Worm (Caenorhabditis elegans) whole organism, young adult: ENCODE measurements around the gene peli-1.
A peak's percentile ranks its signal among the peaks of the same experiment; 100 is the strongest.

Experiments
- B0035.1 ChIP-seq: sonication (generic microtip); optimal IDR thresholded peaks from 2 replicates; lab custom pipeline; 2016; ENCODE audit warnings: missing genetic modification characterization, mild to moderate bottlenecking, missing compliant biosample characterization, missing genotype, missing genetic modification reagents
- B0261.1 ChIP-seq: sonication (generic microtip); optimal IDR thresholded peaks from 2 replicates; lab custom pipeline; 2016; ENCODE audit warnings: mild to moderate bottlenecking, missing genetic modification characterization, moderate library complexity, missing compliant biosample characterization
- B0336.3 ChIP-seq: fragments of 200-800 bp; sonication (Bioruptor generic); IDR thresholded peaks from 2 replicates; pipeline ENCODE4 v1.3.6; 2022; ENCODE audit warnings: missing genetic modification characterization, missing compliant biosample characterization
- D2030.7 ChIP-seq: fragments of 200-800 bp; sonication (Bioruptor generic); IDR thresholded peaks from 2 replicates; pipeline ENCODE4 v1.3.6; 2022; ENCODE audit warnings: missing genetic modification reagents, missing genetic modification characterization, missing compliant biosample characterization
- F10E7.11 ChIP-seq: sonication (generic microtip); optimal IDR thresholded peaks from 2 replicates; lab custom pipeline; 2017; ENCODE audit warnings: mild to moderate bottlenecking, missing genetic modification characterization, moderate library complexity, missing compliant biosample characterization
- F49E8.2 ChIP-seq: sonication (generic microtip); optimal IDR thresholded peaks from 3 replicates; lab custom pipeline; 2017; ENCODE audit warnings: missing genetic modification characterization, mild to moderate bottlenecking, missing compliant biosample characterization, antibody characterized with exemption, moderate library complexity; ENCODE audit not compliant: insufficient read depth
- F52B5.7 ChIP-seq: sonication (generic microtip); optimal IDR thresholded peaks from 2 replicates; lab custom pipeline; 2016; ENCODE audit warnings: mild to moderate bottlenecking, missing genetic modification characterization, missing compliant biosample characterization
- F55B11.4 ChIP-seq: sonication (generic microtip); optimal IDR thresholded peaks from 2 replicates; lab custom pipeline; 2016; ENCODE audit warnings: missing compliant biosample characterization, missing genetic modification characterization, borderline replicate concordance; ENCODE audit not compliant: insufficient read depth
- F57A8.1 ChIP-seq: fragments of 200-800 bp; sonication (Bioruptor generic); optimal IDR thresholded peaks from 2 replicates; lab custom pipeline; 2018; ENCODE audit warnings: mild to moderate bottlenecking, missing genetic modification characterization, moderate library complexity, missing compliant biosample characterization
- K12H6.12 ChIP-seq: fragments of 200-800 bp; sonication (Bioruptor generic); optimal IDR thresholded peaks from 2 replicates; lab custom pipeline; 2018; ENCODE audit warnings: mild to moderate bottlenecking, missing genetic modification characterization, missing compliant biosample characterization
- T07F8.4 ChIP-seq: sonication (generic microtip); optimal IDR thresholded peaks from 2 replicates; lab custom pipeline; 2016; ENCODE audit warnings: mild to moderate bottlenecking, missing genetic modification characterization, moderate library complexity, missing compliant biosample characterization
- T26A5.8 ChIP-seq: sonication (generic microtip); optimal IDR thresholded peaks from 2 replicates; lab custom pipeline; 2016; ENCODE audit warnings: missing genetic modification characterization, missing compliant biosample characterization
- Y56A3A.18 ChIP-seq: fragments of 200-800 bp; sonication (Bioruptor generic); IDR thresholded peaks from 2 replicates; pipeline ENCODE4 v1.3.6; 2022; ENCODE audit warnings: missing genetic modification reagents, missing genetic modification characterization, missing compliant biosample characterization
- Y79H2A.3 ChIP-seq: fragments of 200-800 bp; sonication (Bioruptor generic); conservative IDR thresholded peaks from 2 replicates; pipeline ENCODE4 v1.3.6; 2022; ENCODE audit warnings: missing genetic modification reagents, missing genetic modification characterization, missing compliant biosample characterization
- attf-5 ChIP-seq: fragments of 200-800 bp; sonication (Bioruptor generic); optimal IDR thresholded peaks from 2 replicates; lab custom pipeline; 2018; ENCODE audit warnings: mild to moderate bottlenecking, missing genetic modification characterization, missing compliant biosample characterization
- bed-1 ChIP-seq: fragments of 200-800 bp; sonication (Bioruptor generic); IDR thresholded peaks from 2 replicates; pipeline ENCODE4 v1.3.6; 2022; ENCODE audit warnings: missing genetic modification reagents, missing genetic modification characterization, missing compliant biosample characterization
- bed-2 ChIP-seq: fragments of 200-800 bp; sonication (Bioruptor generic); IDR thresholded peaks from 2 replicates; pipeline ENCODE4 v1.3.6; 2022; ENCODE audit warnings: missing genetic modification reagents, missing genetic modification characterization, missing compliant biosample characterization
- cebp-1 ChIP-seq, 2 experiments: fragments of 200-800 bp in 1 of 2; sonication (Bioruptor generic) in 1 of 2; sonication (generic microtip) in 1 of 2; IDR thresholded peaks in 1 of 2; optimal IDR thresholded peaks in 1 of 2; 2 replicates each; pipeline versions ENCODE4 v1.3.6 to Lab custom; 2017 to 2022; ENCODE audit warnings: missing compliant biosample characterization in 2 of 2, missing genetic modification characterization in 2 of 2, mild to moderate bottlenecking in 1 of 2, missing genetic modification reagents in 1 of 2, moderate library complexity in 1 of 2
- ceh-100 ChIP-seq: fragments of 200-800 bp; sonication (Bioruptor generic); IDR thresholded peaks from 2 replicates; pipeline ENCODE4 v1.3.6; 2022; ENCODE audit warnings: missing genetic modification reagents, missing genetic modification characterization, missing compliant biosample characterization
- ceh-79 ChIP-seq: sonication (generic microtip); optimal IDR thresholded peaks from 2 replicates; lab custom pipeline; 2017; ENCODE audit warnings: mild to moderate bottlenecking, missing genetic modification characterization, missing compliant biosample characterization
- ceh-91 ChIP-seq: fragments of 200-800 bp; sonication (Bioruptor generic); IDR thresholded peaks from 2 replicates; pipeline ENCODE4 v1.3.6; 2022; ENCODE audit warnings: missing genetic modification reagents, missing genetic modification characterization, missing compliant biosample characterization
- chd-7 ChIP-seq: sonication (generic microtip); optimal IDR thresholded peaks from 2 replicates; lab custom pipeline; 2016; ENCODE audit warnings: mild to moderate bottlenecking, missing genetic modification characterization, moderate library complexity, missing compliant biosample characterization
- die-1 ChIP-seq: sonication (generic microtip); optimal IDR thresholded peaks from 2 replicates; lab custom pipeline; 2016; ENCODE audit warnings: missing genotype, mild to moderate bottlenecking, missing genetic modification characterization, missing compliant biosample characterization
- dox-1 ChIP-seq: fragments of 200-800 bp; sonication (Bioruptor generic); IDR thresholded peaks from 2 replicates; pipeline ENCODE4 v1.3.6; 2022; ENCODE audit warnings: missing genetic modification reagents, missing genetic modification characterization, missing compliant biosample characterization
- dpl-1 ChIP-seq: fragments of 150-350 bp; optimal IDR thresholded peaks from 2 replicates; lab custom pipeline; 2014; ENCODE audit warnings: missing biosample characterization, missing genetic modification reagents, missing genetic modification characterization
- efl-1 ChIP-seq: fragments of 150-350 bp; optimal IDR thresholded peaks from 2 replicates; lab custom pipeline; 2014; ENCODE audit warnings: missing biosample characterization, missing genetic modification reagents, missing genetic modification characterization
- egl-18 ChIP-seq: fragments of 200-800 bp; sonication (Bioruptor generic); IDR thresholded peaks from 2 replicates; pipeline ENCODE4 v1.3.6; 2022; ENCODE audit warnings: missing genetic modification reagents, missing genetic modification characterization, missing compliant biosample characterization
- egrh-3 ChIP-seq: fragments of 200-800 bp; sonication (Bioruptor generic); IDR thresholded peaks from 2 replicates; pipeline ENCODE4 v1.3.6; 2022; ENCODE audit warnings: missing genetic modification reagents, missing genetic modification characterization, missing compliant biosample characterization
- ekl-4 ChIP-seq: fragments of 200-800 bp; sonication (Bioruptor generic); IDR thresholded peaks from 2 replicates; pipeline ENCODE4 v1.3.6; 2022; ENCODE audit warnings: missing genetic modification reagents, missing genetic modification characterization, missing compliant biosample characterization
- ets-4 ChIP-seq: fragments of 200-800 bp; sonication (Bioruptor generic); optimal IDR thresholded peaks from 2 replicates; lab custom pipeline; 2018; ENCODE audit warnings: mild to moderate bottlenecking, missing genetic modification characterization, missing compliant biosample characterization
- hlh-12 ChIP-seq: sonication (generic microtip); optimal IDR thresholded peaks from 2 replicates; lab custom pipeline; 2016; ENCODE audit warnings: missing genetic modification characterization, missing compliant biosample characterization
- hmg-20 ChIP-seq: fragments of 200-800 bp; sonication (Bioruptor generic); IDR thresholded peaks from 2 replicates; pipeline ENCODE4 v1.3.6; 2022; ENCODE audit warnings: missing genetic modification reagents, missing genetic modification characterization, missing compliant biosample characterization
- hsf-1 ChIP-seq: fragments of 200-800 bp; sonication (Bioruptor generic); IDR thresholded peaks from 2 replicates; pipeline ENCODE4 v1.3.6; 2022; ENCODE audit warnings: missing genetic modification reagents, missing genetic modification characterization, missing compliant biosample characterization
- madf-10 ChIP-seq: sonication (generic microtip); optimal IDR thresholded peaks from 2 replicates; lab custom pipeline; 2016; ENCODE audit warnings: mild to moderate bottlenecking, missing genetic modification characterization, missing compliant biosample characterization
- madf-3 ChIP-seq: fragments of 200-800 bp; sonication (Bioruptor generic); IDR thresholded peaks from 2 replicates; pipeline ENCODE4 v1.3.6; 2022; ENCODE audit warnings: missing genetic modification reagents, missing genetic modification characterization, missing compliant biosample characterization
- madf-6 ChIP-seq: fragments of 200-800 bp; sonication (Bioruptor generic); IDR thresholded peaks from 2 replicates; pipeline ENCODE4 v1.3.6; 2022; ENCODE audit warnings: missing genetic modification reagents, missing genetic modification characterization, missing compliant biosample characterization
- mcd-1 ChIP-seq: fragments of 200-800 bp; sonication (Bioruptor generic); IDR thresholded peaks from 2 replicates; pipeline ENCODE4 v1.3.6; 2022; ENCODE audit warnings: missing genetic modification reagents, missing genetic modification characterization, missing compliant biosample characterization
- nfyb-1 ChIP-seq: fragments of 200-800 bp; sonication (Bioruptor generic); IDR thresholded peaks from 2 replicates; pipeline ENCODE4 v1.3.6; 2022; ENCODE audit warnings: missing genetic modification reagents, missing genetic modification characterization, missing compliant biosample characterization
- nhr-179 ChIP-seq: sonication (generic microtip); optimal IDR thresholded peaks from 2 replicates; lab custom pipeline; 2016; ENCODE audit warnings: mild to moderate bottlenecking, missing genetic modification characterization, missing compliant biosample characterization
- pbrm-1 ChIP-seq: fragments of 200-800 bp; sonication (Bioruptor generic); IDR thresholded peaks from 2 replicates; pipeline ENCODE4 v1.3.6; 2022; ENCODE audit warnings: missing genetic modification reagents, missing genetic modification characterization, missing compliant biosample characterization
- pha-4 ChIP-seq: fragments of 150-350 bp; sonication (generic microtip); optimal IDR thresholded peaks from 2 replicates; lab custom pipeline; 2014; ENCODE audit warnings: missing biosample characterization, missing genetic modification reagents, missing genetic modification characterization
- rec-8 ChIP-seq, 2 experiments: sonication (generic microtip); optimal IDR thresholded peaks; 2 replicates each; lab custom pipeline; 2016; ENCODE audit warnings: mild to moderate bottlenecking in 2 of 2, missing genetic modification characterization in 2 of 2, missing genetic modification reagents in 2 of 2, missing genotype in 2 of 2, missing biosample characterization in 1 of 2, missing compliant biosample characterization in 1 of 2, moderate library complexity in 1 of 2
- snpc-1.1 ChIP-seq: sonication (generic microtip); optimal IDR thresholded peaks from 2 replicates; lab custom pipeline; 2017; ENCODE audit warnings: missing genetic modification characterization, mild to moderate bottlenecking, missing compliant biosample characterization, antibody characterized with exemption, moderate library complexity, missing genotype, missing genetic modification reagents; ENCODE audit not compliant: insufficient read depth
- unc-130 ChIP-seq: sonication (generic microtip); optimal IDR thresholded peaks from 2 replicates; lab custom pipeline; 2016; ENCODE audit warnings: missing genetic modification reagents, missing genetic modification characterization, missing compliant biosample characterization
- xnd-1 ChIP-seq: sonication (generic microtip); optimal IDR thresholded peaks from 2 replicates; lab custom pipeline; 2016; ENCODE audit warnings: missing genotype, missing genetic modification reagents, missing genetic modification characterization, missing compliant biosample characterization
- ztf-18 ChIP-seq: sonication (generic microtip); optimal IDR thresholded peaks from 2 replicates; lab custom pipeline; 2016; ENCODE audit warnings: missing genotype, mild to moderate bottlenecking, missing genetic modification characterization, missing compliant biosample characterization
- ztf-3 ChIP-seq: fragments of 200-800 bp; sonication (Bioruptor generic); optimal IDR thresholded peaks from 2 replicates; lab custom pipeline; 2018; ENCODE audit warnings: mild to moderate bottlenecking, missing genetic modification characterization, missing compliant biosample characterization

Gene peli-1

ce11 chrV:5717237-5717935 is 11.8 kb downstream of the peli-1 start, which contains the start of gene rga-3 (continued):
- peak; percentile 97 for TF ChIP-seq xnd-1 (tag; lab: Kevin White, UChicago)
- no peak for TF ChIP-seq F55B11.4 (tag; lab: Kevin White, UChicago)
- no peak for TF ChIP-seq F52B5.7 (tag; lab: Kevin White, UChicago)
- TF ChIP-seq ets-4 (GFP tag; lab: Kevin White, UChicago) = no peak
- no peak for TF ChIP-seq ceh-79
- TF ChIP-seq D2030.7 = peak; percentile 98
- no peak for TF ChIP-seq ztf-3 (GFP tag; lab: Kevin White, UChicago)
- no peak for TF ChIP-seq rec-8 (tag; optimal IDR thresholded peaks at IDR 0.05; lab: Kevin White, UChicago)
- peak; percentile 85 for TF ChIP-seq B0336.3 (GFP tag; lab: Robert Waterston, UW)
- TF ChIP-seq pha-4 (tag; lab: Kevin White, UChicago) = no peak
- TF ChIP-seq F49E8.2 = peak; percentile 96
- TF ChIP-seq ztf-18 (tag; lab: Kevin White, UChicago) = peak; percentile 66
- TF ChIP-seq attf-5 (GFP tag; lab: Kevin White, UChicago) = no peak
- no peak for TF ChIP-seq nhr-179
- TF ChIP-seq nfyb-1 = no peak
- no peak for TF ChIP-seq Y79H2A.3
- TF ChIP-seq mcd-1 (GFP tag; lab: Robert Waterston, UW) = peak; percentile 67
- TF ChIP-seq T07F8.4 (tag; lab: Kevin White, UChicago) = no peak
- no peak for TF ChIP-seq die-1 (tag; lab: Kevin White, UChicago)
- no peak for TF ChIP-seq egl-18 (GFP tag; lab: Robert Waterston, UW)
- no peak for TF ChIP-seq K12H6.12 (tag; lab: Kevin White, UChicago)
- peak; percentile 91 for TF ChIP-seq madf-3 (GFP tag; lab: Robert Waterston, UW)
- peak; percentile 87 for TF ChIP-seq ekl-4
- peak; percentile 95 for TF ChIP-seq unc-130 (GFP tag; lab: Kevin White, UChicago)
- no peak for TF ChIP-seq B0261.1 (tag; lab: Kevin White, UChicago)
- peak; percentile 82 for TF ChIP-seq hsf-1
- TF ChIP-seq madf-6 (GFP tag; lab: Robert Waterston, UW) = peak; percentile 99
- TF ChIP-seq dox-1 (GFP tag; lab: Robert Waterston, UW) = peak; percentile 91
- TF ChIP-seq Y56A3A.18 (GFP tag; lab: Robert Waterston, UW) = no peak
- peak; percentile 95 for TF ChIP-seq dpl-1
- TF ChIP-seq chd-7 = no peak
- TF ChIP-seq ceh-100 = peak; percentile 55; the same call in 1 of the 2 replicates

DNA sequence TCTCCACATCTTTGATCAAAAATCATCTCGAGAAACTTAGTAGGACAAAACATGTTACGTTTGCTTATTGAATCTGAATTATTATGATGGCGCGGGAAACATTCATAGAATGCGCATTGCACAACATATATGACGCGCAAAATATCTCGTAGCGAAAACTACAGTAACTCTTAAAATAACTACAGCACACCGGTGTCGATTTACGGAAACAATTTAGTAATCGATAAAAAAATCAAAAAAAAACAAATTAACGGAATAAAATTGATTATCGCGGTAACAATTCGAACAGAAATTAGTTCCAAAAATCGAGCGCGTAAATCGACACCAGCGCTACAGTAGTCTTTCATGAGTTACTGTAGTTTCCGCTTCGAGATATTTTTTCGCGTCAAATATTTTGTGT is 16.5 kb downstream of the peli-1 start:
- TF ChIP-seq cebp-1 (GFP tag; IDR thresholded peaks at IDR 0.05; lab: Robert Waterston, UW) (no peak), cebp-1 (tag; optimal IDR thresholded peaks at IDR 0.05; lab: Kevin White, UChicago) (no peak), T26A5.8 (tag; lab: Kevin White, UChicago) (no peak), bed-1 (GFP tag; lab: Robert Waterston, UW) (no peak), F57A8.1 (no peak), dox-1 (GFP tag; lab: Robert Waterston, UW) (no peak), rec-8 (tag; optimal IDR thresholded peaks at IDR 0.05; lab: Kevin White, UChicago) (no peak), hlh-12 (tag; lab: Kevin White, UChicago) (no peak), egrh-3 (GFP tag; lab: Robert Waterston, UW) (no peak), madf-10 (tag; lab: Kevin White, UChicago) (no peak), bed-2 (GFP tag; lab: Robert Waterston, UW) (no peak), pbrm-1 (GFP tag; lab: Robert Waterston, UW) (0 out of 2 replicates have a peak, but pooled peaks have one; percentile 18), B0261.1 (tag; lab: Kevin White, UChicago) (no peak), snpc-1.1 (tag; lab: Kevin White, UChicago) (no peak), ceh-91 (no peak), F49E8.2 (no peak), F10E7.11 (no peak), efl-1 (peak; percentile 34), hmg-20 (GFP tag; lab: Robert Waterston, UW) (no peak), B0035.1 (tag; lab: Kevin White, UChicago) (no peak), pha-4 (tag; lab: Kevin White, UChicago) (no peak), ceh-79 (no peak)
